Fruit fly (Drosophila melanogaster) whole organism, embryonic: ENCODE data around the gene CG13482.

Experiments
- Awh ChIP-seq: fragments of 200-800 bp; sonication (Bioruptor generic); IDR thresholded peaks from 2 replicates; pipeline ENCODE4, ENCODE4 v1.3.6; 2022; ENCODE audit warnings: missing biosample characterization, missing genetic modification characterization
- B-H1 ChIP-seq: fragments of 200-800 bp; sonication (Bioruptor generic); IDR thresholded peaks from 3 replicates; pipeline ENCODE4 v1.3.6; 2022; ENCODE audit warnings: missing biosample characterization, missing genetic modification characterization
- CG10209 ChIP-seq: fragments of 200-800 bp; sonication (Bioruptor generic); optimal IDR thresholded peaks from 3 replicates; lab custom pipeline; 2017; ENCODE audit warnings: missing biosample characterization, mild to moderate bottlenecking, missing genetic modification characterization, missing genetic modification reagents
- CG10274 ChIP-seq: fragments of 200-800 bp; sonication (Bioruptor generic); optimal IDR thresholded peaks from 3 replicates; lab custom pipeline; 2017; ENCODE audit warnings: missing biosample characterization, mild to moderate bottlenecking, missing genetic modification characterization
- CG10565 ChIP-seq: fragments of 200-800 bp; sonication (Bioruptor generic); optimal IDR thresholded peaks from 3 replicates; lab custom pipeline; 2016; ENCODE audit warnings: missing biosample characterization, mild to moderate bottlenecking, missing genetic modification characterization
- CG11085 ChIP-seq: fragments of 200-800 bp; sonication (Bioruptor generic); IDR thresholded peaks from 2 replicates; pipeline ENCODE4 v1.3.6; 2022; ENCODE audit warnings: missing biosample characterization, missing genetic modification characterization
- CG12104 ChIP-seq: fragments of 200-800 bp; sonication (Bioruptor generic); optimal IDR thresholded peaks from 3 replicates; lab custom pipeline; 2016; ENCODE audit warnings: missing biosample characterization, missing genetic modification characterization
- CG12659 ChIP-seq: fragments of 200-800 bp; sonication (Bioruptor generic); optimal IDR thresholded peaks from 3 replicates; lab custom pipeline; 2017; ENCODE audit warnings: mild to moderate bottlenecking, missing biosample characterization, missing genetic modification reagents, missing genetic modification characterization
- CG13624 ChIP-seq: fragments of 200-800 bp; sonication (Bioruptor generic); optimal IDR thresholded peaks from 2 replicates; lab custom pipeline; 2016; ENCODE audit warnings: missing biosample characterization, missing genetic modification characterization
- CG1647 ChIP-seq: fragments of 200-800 bp; sonication (Bioruptor generic); optimal IDR thresholded peaks from 3 replicates; lab custom pipeline; 2016; ENCODE audit warnings: missing biosample characterization, missing genetic modification characterization
- CG17385 ChIP-seq: fragments of 200-800 bp; sonication (Bioruptor generic); optimal IDR thresholded peaks from 3 replicates; lab custom pipeline; 2018; ENCODE audit warnings: missing biosample characterization, mild to moderate bottlenecking, missing genetic modification characterization
- CG2116 ChIP-seq: fragments of 200-800 bp; sonication (Bioruptor generic); optimal IDR thresholded peaks from 3 replicates; lab custom pipeline; 2018; ENCODE audit warnings: missing biosample characterization, mild to moderate bottlenecking, missing genetic modification characterization
- CG31224 ChIP-seq: fragments of 200-800 bp; sonication (Bioruptor generic); IDR thresholded peaks from 2 replicates; pipeline ENCODE4 v1.3.6; 2022; ENCODE audit warnings: missing biosample characterization, missing genetic modification characterization
- CG3726 ChIP-seq: fragments of 200-800 bp; sonication (Bioruptor generic); IDR thresholded peaks from 3 replicates; pipeline ENCODE4, ENCODE4 v1.3.6; 2022; ENCODE audit warnings: missing biosample characterization, missing genetic modification characterization
- CG5953 ChIP-seq: fragments of 200-800 bp; sonication (Bioruptor generic); IDR thresholded peaks from 2 replicates; pipeline ENCODE4 v1.3.6; 2022; ENCODE audit warnings: missing biosample characterization, missing genetic modification characterization
- CG8388 ChIP-seq: fragments of 200-800 bp; sonication (Bioruptor generic); optimal IDR thresholded peaks from 2 replicates; lab custom pipeline; 2019; ENCODE audit warnings: missing biosample characterization, mild to moderate bottlenecking, missing genetic modification characterization, moderate library complexity
- CG9609 ChIP-seq: fragments of 200-800 bp; sonication (Bioruptor generic); optimal IDR thresholded peaks from 3 replicates; lab custom pipeline; 2016; ENCODE audit warnings: missing biosample characterization, missing genetic modification characterization
- Chrac-16 ChIP-seq: fragments of 200-800 bp; sonication (Bioruptor generic); optimal IDR thresholded peaks from 3 replicates; lab custom pipeline; 2016; ENCODE audit warnings: missing biosample characterization, missing genetic modification characterization
- CrebB ChIP-seq: fragments of 200-800 bp; sonication (Bioruptor generic); optimal IDR thresholded peaks from 3 replicates; lab custom pipeline; 2018; ENCODE audit warnings: missing biosample characterization, mild to moderate bottlenecking, missing genetic modification characterization
- Dek ChIP-seq: fragments of 200-800 bp; sonication (Bioruptor generic); optimal IDR thresholded peaks from 3 replicates; lab custom pipeline; 2019; ENCODE audit warnings: missing biosample characterization, mild to moderate bottlenecking, missing genetic modification characterization, moderate library complexity
- Eip74EF ChIP-seq, 2 experiments: fragments of 200-800 bp in 1 of 2; fragments of >200 bp in 1 of 2; sonication (Bioruptor generic) in 1 of 2; optimal IDR thresholded peaks; 2 replicates each; lab custom pipeline; 2017 to 2019; ENCODE audit warnings: missing biosample characterization in 2 of 2, missing genetic modification characterization in 2 of 2, mild to moderate bottlenecking in 1 of 2, moderate library complexity in 1 of 2
- NK7.1 ChIP-seq: fragments of 200-800 bp; sonication (Bioruptor generic); optimal IDR thresholded peaks from 3 replicates; lab custom pipeline; 2016; ENCODE audit warnings: missing biosample characterization, missing genetic modification characterization
- NfI ChIP-seq: fragments of 200-800 bp; sonication (Bioruptor generic); optimal IDR thresholded peaks from 3 replicates; lab custom pipeline; 2018; ENCODE audit warnings: missing biosample characterization, mild to moderate bottlenecking, missing genetic modification characterization, moderate library complexity
- Ravus ChIP-seq: fragments of 200-800 bp; sonication (Bioruptor generic); IDR thresholded peaks from 2 replicates; pipeline ENCODE4 v1.3.6; 2022; ENCODE audit warnings: missing biosample characterization, missing genetic modification characterization
- Rx ChIP-seq: fragments of 200-800 bp; sonication (Bioruptor generic); IDR thresholded peaks from 2 replicates; pipeline ENCODE4 v1.3.6; 2022; ENCODE audit warnings: missing biosample characterization, missing genetic modification characterization
- Trl ChIP-seq, 3 experiments: fragments of >200 bp in 2 of 3; fragments of 200-800 bp in 1 of 3; sonication (Bioruptor generic) in 1 of 3; optimal IDR thresholded peaks; 2 replicates in 1 of 3; 3 replicates in 2 of 3; lab custom pipeline; 2016 to 2017; ENCODE audit warnings: missing biosample characterization in 1 of 3, missing genetic modification characterization in 1 of 3
- ab ChIP-seq: fragments of 200-800 bp; sonication (Bioruptor generic); optimal IDR thresholded peaks from 2 replicates; lab custom pipeline; 2016; ENCODE audit warnings: missing biosample characterization, missing genetic modification characterization
- ara ChIP-seq: fragments of 200-800 bp; sonication (Bioruptor generic); IDR thresholded peaks from 2 replicates; pipeline ENCODE4 v1.3.6; 2022; ENCODE audit warnings: missing biosample characterization, missing genetic modification characterization
- ash1 ChIP-seq: fragments of 200-800 bp; sonication (Bioruptor generic); optimal IDR thresholded peaks from 2 replicates; lab custom pipeline; 2018; ENCODE audit warnings: missing biosample characterization, mild to moderate bottlenecking, missing genetic modification characterization
- bab2 ChIP-seq: fragments of 200-800 bp; sonication (Bioruptor generic); optimal IDR thresholded peaks from 2 replicates; lab custom pipeline; 2016; ENCODE audit warnings: missing biosample characterization, missing genetic modification characterization
- cwo ChIP-seq: fragments of 200-800 bp; sonication (Bioruptor generic); optimal IDR thresholded peaks from 3 replicates; lab custom pipeline; 2017; ENCODE audit warnings: missing biosample characterization, missing genetic modification characterization, mild to moderate bottlenecking, moderate library complexity, missing genetic modification reagents
- disco-r ChIP-seq: fragments of 200-800 bp; sonication (Bioruptor generic); optimal IDR thresholded peaks from 2 replicates; lab custom pipeline; 2016; ENCODE audit warnings: missing biosample characterization, missing genetic modification characterization
- ftz-f1 ChIP-seq: fragments of 200-800 bp; sonication (Bioruptor generic); optimal IDR thresholded peaks from 2 replicates; lab custom pipeline; 2016; ENCODE audit warnings: missing biosample characterization, missing genetic modification characterization
- grau ChIP-seq: fragments of 200-800 bp; optimal IDR thresholded peaks from 3 replicates; lab custom pipeline; 2019; ENCODE audit warnings: missing biosample characterization, mild to moderate bottlenecking, missing genetic modification characterization, moderate library complexity
- gsb ChIP-seq: fragments of 200-800 bp; sonication (Bioruptor generic); IDR thresholded peaks from 2 replicates; pipeline ENCODE4 v1.3.6; 2022; ENCODE audit warnings: missing biosample characterization, missing genetic modification characterization
- her ChIP-seq: fragments of 200-800 bp; sonication (Bioruptor generic); optimal IDR thresholded peaks from 2 replicates; lab custom pipeline; 2016; ENCODE audit warnings: missing biosample characterization, missing genetic modification characterization
- maf-S ChIP-seq: fragments of 200-800 bp; sonication (Bioruptor generic); optimal IDR thresholded peaks from 2 replicates; lab custom pipeline; 2016; ENCODE audit warnings: missing biosample characterization, missing genetic modification characterization
- mld ChIP-seq: fragments of 200-800 bp; sonication (Bioruptor generic); IDR thresholded peaks from 3 replicates; pipeline ENCODE4 v1.3.6; 2022; ENCODE audit warnings: missing biosample characterization, missing genetic modification characterization; ENCODE audit not compliant: partially characterized antibody
- nmo ChIP-seq: fragments of 200-800 bp; sonication (Bioruptor generic); optimal IDR thresholded peaks from 2 replicates; lab custom pipeline; 2018; ENCODE audit warnings: missing biosample characterization, mild to moderate bottlenecking, missing genetic modification characterization, moderate library complexity
- pan ChIP-seq, 4 experiments: fragments of >200 bp in 3 of 4; fragments of 200-800 bp in 1 of 4; sonication (Bioruptor generic) in 1 of 4; optimal IDR thresholded peaks in 3 of 4; IDR thresholded peaks in 1 of 4; 2 replicates each; pipeline versions ENCODE4 v1.3.6 to Lab custom; 2017 to 2022; ENCODE audit warnings: missing biosample characterization in 2 of 4, missing genetic modification characterization in 2 of 4, mixed read lengths in 1 of 4
- schlank ChIP-seq: fragments of 200-800 bp; sonication (Bioruptor generic); optimal IDR thresholded peaks from 2 replicates; lab custom pipeline; 2018; ENCODE audit warnings: missing biosample characterization, mild to moderate bottlenecking, missing genetic modification characterization
- sens ChIP-seq: fragments of 200-800 bp; sonication (Bioruptor generic); peaks from one replicate; lab custom pipeline; 2016; ENCODE audit warnings: missing biosample characterization, missing genetic modification characterization
- slou ChIP-seq: fragments of 200-800 bp; sonication (Bioruptor generic); optimal IDR thresholded peaks from 3 replicates; lab custom pipeline; 2016; ENCODE audit warnings: missing biosample characterization, missing genetic modification characterization
- sna ChIP-seq: fragments of 200-800 bp; sonication (Bioruptor generic); IDR thresholded peaks from 2 replicates; pipeline ENCODE4 v1.3.6; 2022; ENCODE audit warnings: missing biosample characterization, missing genetic modification characterization; ENCODE audit not compliant: partially characterized antibody
- toy ChIP-seq: fragments of 200-800 bp; sonication (Bioruptor generic); IDR thresholded peaks from 2 replicates; pipeline ENCODE4 v1.3.6; 2022; ENCODE audit warnings: missing biosample characterization, missing genetic modification characterization
- twi ChIP-seq: fragments of 200-800 bp; optimal IDR thresholded peaks from 2 replicates; lab custom pipeline; 2019; ENCODE audit warnings: missing biosample characterization, mild to moderate bottlenecking, missing genetic modification characterization, moderate library complexity
- tx ChIP-seq: fragments of 200-800 bp; sonication (Bioruptor generic); optimal IDR thresholded peaks from 2 replicates; lab custom pipeline; 2016; ENCODE audit warnings: missing biosample characterization, missing genetic modification characterization
- unc-4 ChIP-seq: fragments of 200-800 bp; sonication (Bioruptor generic); IDR thresholded peaks from 2 replicates; pipeline ENCODE4 v1.3.6; 2022; ENCODE audit warnings: missing biosample characterization, missing genetic modification characterization; ENCODE audit not compliant: partially characterized antibody
- vnd ChIP-seq: fragments of 200-800 bp; sonication (Bioruptor generic); IDR thresholded peaks from 3 replicates; pipeline ENCODE4 v1.3.6; 2022; ENCODE audit warnings: missing biosample characterization, missing genetic modification characterization; ENCODE audit not compliant: partially characterized antibody
- vvl ChIP-seq: fragments of 200-800 bp; sonication (Bioruptor generic); IDR thresholded peaks from 2 replicates; pipeline ENCODE4 v1.3.6; 2022; ENCODE audit warnings: missing biosample characterization, missing genetic modification characterization

The CG13482 gene

dm6 chr3L:14297482-14297881, 31.7 kb upstream of the CG13482 start (continued):
- TF ChIP-seq CG12104 (GFP tag; lab: Kevin White, UChicago) (peak; percentile 62), CG11085 (no peak), grau (tag; lab: Kevin White, UChicago) (peak; percentile 69), CG10565 (GFP tag; lab: Kevin White, UChicago) (no peak), ara (GFP tag; lab: Robert Waterston, UW) (peak; percentile 76), gsb (GFP tag; lab: Robert Waterston, UW) (no peak), CG31224 (GFP tag; lab: Robert Waterston, UW) (0 out of 2 replicates have a peak, but pooled peaks have one; percentile 28), CG10274 (GFP tag; lab: Kevin White, UChicago) (no peak), mld (GFP tag; lab: Robert Waterston, UW) (no peak), maf-S (no peak), sens (GFP tag; lab: Kevin White, UChicago) (peak; percentile 97), CG1647 (GFP tag; lab: Kevin White, UChicago) (no peak), CG12659 (GFP tag; lab: Kevin White, UChicago) (peak; percentile 50), ash1 (GFP tag; lab: Kevin White, UChicago) (no peak), B-H1 (GFP tag; lab: Robert Waterston, UW) (peak; percentile 46), nmo (GFP tag; lab: Kevin White, UChicago) (peak; percentile 86), Rx (peak; percentile 48; the same call in 1 of the 2 replicates), CG9609 (GFP tag; lab: Kevin White, UChicago) (no peak), vnd (GFP tag; lab: Robert Waterston, UW) (no peak), Trl (optimal IDR thresholded peaks at IDR 0.05; lab: Kevin White, UChicago) (no peak), Trl (GFP tag; optimal IDR thresholded peaks at IDR 0.05; lab: Kevin White, UChicago) (peak; percentile 69), vvl (GFP tag; lab: Robert Waterston, UW) (peak; percentile 85), NK7.1 (GFP tag; lab: Kevin White, UChicago) (peak; percentile 45), CG10209 (peak; percentile 48), Chrac-16 (GFP tag; lab: Kevin White, UChicago) (peak; percentile 64), pan (optimal IDR thresholded peaks at IDR 0.05; lab: Kevin White, UChicago) (no peak), pan (GFP tag; optimal IDR thresholded peaks at IDR 0.05 in 1 of 2, IDR thresholded peaks at IDR 0.05 in 1 of 2) (peak in 1 of 2 experiments; percentile 59), disco-r (no peak), CrebB (tag; lab: Kevin White, UChicago) (no peak), bab2 (GFP tag; lab: Kevin White, UChicago) (peak; percentile 39), Ravus (GFP tag; lab: Robert Waterston, UW) (no peak), twi (peak; percentile 60), unc-4 (GFP tag; lab: Robert Waterston, UW) (no peak), CG13624 (GFP tag; lab: Kevin White, UChicago) (peak; percentile 36), sna (GFP tag; lab: Robert Waterston, UW) (no peak), ftz-f1 (GFP tag; lab: Kevin White, UChicago) (no peak), Dek (tag; lab: Kevin White, UChicago) (peak; percentile 9), toy (no peak), CG8388 (GFP tag; lab: Kevin White, UChicago) (peak; percentile 72), cwo (GFP tag; lab: Kevin White, UChicago) (peak; percentile 53), Eip74EF (GFP tag; optimal IDR thresholded peaks at IDR 0.05; lab: Kevin White, UChicago) (peak in 1 of 2 experiments; percentile 53), ab (GFP tag; lab: Kevin White, UChicago) (no peak), slou (no peak), her (GFP tag; lab: Kevin White, UChicago) (peak; percentile 0), Awh (GFP tag; lab: Robert Waterston, UW) (peak; percentile 49; the same call in 1 of the 2 replicates), CG2116 (GFP tag; lab: Kevin White, UChicago) (peak; percentile 15), CG3726 (no peak), tx (no peak), NfI (GFP tag; lab: Kevin White, UChicago) (peak; percentile 42), CG5953 (GFP tag; lab: Robert Waterston, UW) (no peak), schlank (tag; lab: Kevin White, UChicago) (no peak), CG17385 (GFP tag; lab: Kevin White, UChicago) (peak; percentile 47)
